Worm (Caenorhabditis elegans): ENCODE measurements around the gene Y7A5A.6.
A peak's percentile ranks its signal among the peaks of the same experiment; 100 is the strongest.

Y7A5A.6 gene

DNA sequence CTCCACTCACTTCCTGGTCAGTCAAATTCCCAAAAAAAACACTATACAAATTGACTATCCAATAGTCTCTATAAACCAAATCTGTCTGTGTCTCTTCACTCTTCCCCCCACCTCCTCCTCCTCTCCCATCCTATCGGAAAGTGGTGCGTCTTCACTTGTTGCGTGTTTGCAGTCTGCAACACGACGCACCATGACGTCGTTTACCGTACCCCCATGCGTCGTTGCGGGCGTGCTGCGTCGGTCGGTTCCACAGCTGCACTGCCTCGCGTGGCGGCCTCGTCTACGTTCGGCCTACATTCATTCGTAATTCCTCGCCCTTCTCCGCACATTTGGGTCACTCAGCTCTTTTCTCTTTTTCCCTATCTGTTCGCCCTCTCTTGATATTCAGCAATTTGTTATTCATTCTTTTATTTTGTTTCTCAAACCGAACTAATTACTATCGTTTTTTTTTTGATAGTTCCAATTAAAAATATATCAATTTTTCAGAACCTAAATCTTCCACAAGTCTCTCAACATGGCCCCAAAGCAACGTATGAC is 41.7 kb upstream of the Y7A5A.6 start, which contains the start of gene serp-1.1 (continued):
- TF ChIP-seq ceh-63 (GFP tag; optimal IDR thresholded peaks at IDR 0.05), result no peak
- peak; percentile 92 for TF ChIP-seq fkh-10 (GFP tag; optimal IDR thresholded peaks at IDR 0.05)
- peak; percentile 90 for TF ChIP-seq snpc-4 (tag; optimal IDR thresholded peaks at IDR 0.05)
- TF ChIP-seq sptf-1 (tag; optimal IDR thresholded peaks at IDR 0.05), result no peak
- TF ChIP-seq ceh-8 (GFP tag; optimal IDR thresholded peaks at IDR 0.05), result peak; percentile 86
- TF ChIP-seq nhr-237 (tag; optimal IDR thresholded peaks at IDR 0.05), result peak; percentile 82
- peak; percentile 91 for TF ChIP-seq lin-39 (tag; optimal IDR thresholded peaks at IDR 0.05)
- TF ChIP-seq jun-1 (tag; optimal IDR thresholded peaks at IDR 0.05), result peak; percentile 98
- peak; percentile 100 for TF ChIP-seq lin-14 (GFP tag; optimal IDR thresholded peaks at IDR 0.05)
- TF ChIP-seq dsc-1 (tag; optimal IDR thresholded peaks at IDR 0.05), result peak; percentile 97
- TF ChIP-seq elt-3 (tag; optimal IDR thresholded peaks at IDR 0.05), result peak; percentile 89 to 99 (median 98)
- peak; percentile 96 for TF ChIP-seq sup-37 (GFP tag; optimal IDR thresholded peaks at IDR 0.05)
- peak; percentile 96 for TF ChIP-seq unc-130 (tag; optimal IDR thresholded peaks at IDR 0.05)
- no peak for TF ChIP-seq alr-1 (tag; optimal IDR thresholded peaks at IDR 0.05; ENCODE audit: borderline replicate concordance)
- TF ChIP-seq snu-23 (GFP tag; optimal IDR thresholded peaks at IDR 0.05), result peak; percentile 99
- no peak for TF ChIP-seq nhr-84 (tag; optimal IDR thresholded peaks at IDR 0.05)
- TF ChIP-seq C16A3.4 (tag; optimal IDR thresholded peaks at IDR 0.05), result peak; percentile 99
- TF ChIP-seq unc-86 (tag; optimal IDR thresholded peaks at IDR 0.05), result peak; percentile 98
- peak; percentile 85 for TF ChIP-seq vab-15 (tag; optimal IDR thresholded peaks at IDR 0.05)
- TF ChIP-seq C34B4.2 (tag; optimal IDR thresholded peaks at IDR 0.05), result peak; percentile 75
- TF ChIP-seq ces-1 (GFP tag; optimal IDR thresholded peaks at IDR 0.05), result no peak
- TF ChIP-seq pag-3 (tag; optimal IDR thresholded peaks at IDR 0.05; ENCODE audit: borderline replicate concordance, insufficient read depth), result no peak
- TF ChIP-seq tbx-2 (tag; optimal IDR thresholded peaks at IDR 0.05), result peak; percentile 99
- no peak for TF ChIP-seq hlh-4 (tag; optimal IDR thresholded peaks at IDR 0.05)
- TF ChIP-seq lin-15B (tag; optimal IDR thresholded peaks at IDR 0.05), result peak; percentile 93
- TF ChIP-seq nhr-28 (tag; optimal IDR thresholded peaks at IDR 0.05), result no peak
- TF ChIP-seq efl-1 (optimal IDR thresholded peaks at IDR 0.05), result peak; percentile 86 to 93
- peak; percentile 69 to 97 for TF ChIP-seq efl-1 (GFP tag; optimal IDR thresholded peaks at IDR 0.05 in 1 of 2)
- peak; percentile 91 for TF ChIP-seq mab-9 (GFP tag; IDR thresholded peaks at IDR 0.05)
- peak; percentile 99 for TF ChIP-seq rnt-1 (tag; optimal IDR thresholded peaks at IDR 0.05)
- TF ChIP-seq aly-2 (tag; optimal IDR thresholded peaks at IDR 0.05), result peak; percentile 75
- TF ChIP-seq fkh-8 (tag; optimal IDR thresholded peaks at IDR 0.05), result peak; percentile 94
- TF ChIP-seq egl-13 (tag; optimal IDR thresholded peaks at IDR 0.05), result peak; percentile 97
- peak; percentile 99 for TF ChIP-seq nhr-90 (tag; optimal IDR thresholded peaks at IDR 0.05; ENCODE audit: poor library complexity)
- TF ChIP-seq sox-4 (tag; optimal IDR thresholded peaks at IDR 0.05), result peak; percentile 65
- TF ChIP-seq xbp-1 (tag; optimal IDR thresholded peaks at IDR 0.05), result peak; percentile 98
- peak; percentile 100 for TF ChIP-seq lsy-2 (tag; optimal IDR thresholded peaks at IDR 0.05)
- TF ChIP-seq zip-4 (GFP tag; optimal IDR thresholded peaks at IDR 0.05), result peak; percentile 91
- peak; percentile 78 to 82 (median 81) for TF ChIP-seq dpl-1 (GFP tag; optimal IDR thresholded peaks at IDR 0.05)
- TF ChIP-seq hpl-2 (GFP tag; optimal IDR thresholded peaks at IDR 0.05), result peak; percentile 86
- peak; percentile 94 to 99 (median 97) for TF ChIP-seq ceh-82 (tag; optimal IDR thresholded peaks at IDR 0.05)
- TF ChIP-seq nhr-11 (tag; optimal IDR thresholded peaks at IDR 0.05), result peak; percentile 77
- TF ChIP-seq blmp-1 (tag; optimal IDR thresholded peaks at IDR 0.05), result peak; percentile 96
- peak; percentile 91 for TF ChIP-seq pax-3 (tag; optimal IDR thresholded peaks at IDR 0.05)
- TF ChIP-seq F16B12.6 (tag; optimal IDR thresholded peaks at IDR 0.05), result peak; percentile 75
- TF ChIP-seq egl-27 (tag; optimal IDR thresholded peaks at IDR 0.05), result peak; percentile 95 to 97
- peak; percentile 53; the same call in 1 of the 2 replicates for TF ChIP-seq unc-98 (GFP tag; IDR thresholded peaks at IDR 0.05)
- TF ChIP-seq nhr-47 (tag; optimal IDR thresholded peaks at IDR 0.05), result peak; percentile 99
- peak; percentile 55 for TF ChIP-seq ama-1 (optimal IDR thresholded peaks at IDR 0.05)
- TF ChIP-seq ztf-11 (tag; optimal IDR thresholded peaks at IDR 0.05), result peak in 1 of 2 experiments; percentile 93
- TF ChIP-seq fkh-4 (tag; optimal IDR thresholded peaks at IDR 0.05; ENCODE audit: borderline replicate concordance), result no peak

Measured in whole organism, L1 larva.